Worm (Caenorhabditis elegans) whole organism, L4/young adult: ENCODE measurements around the gene R151.1.

ENCODE experiments used
- W03F9.2 ChIP-seq: fragments of 150-350 bp; optimal IDR thresholded peaks from 2 replicates; lab custom pipeline; 2014; ENCODE audit warnings: missing biosample characterization, missing genetic modification characterization
- dao-5 ChIP-seq: sonication (generic microtip); optimal IDR thresholded peaks from 2 replicates; lab custom pipeline; 2016; ENCODE audit warnings: missing genotype, missing genetic modification characterization, moderate library complexity, missing compliant biosample characterization

- TF ChIP-seq dao-5 = no peak
- TF ChIP-seq W03F9.2 (tag; lab: Kevin White, UChicago) = no peak
These were observed 32.3 kb upstream of the R151.1 start, which contains the start of gene yju-2 for ce11 chrIII:7184022-7184421.
